Worm (Caenorhabditis elegans) whole organism, L4/young adult: ENCODE measurements around the gene F22B7.9.

Experiments
- W03F9.2 ChIP-seq: fragments of 150-350 bp; optimal IDR thresholded peaks from 2 replicates; lab custom pipeline; 2014; ENCODE audit warnings: missing biosample characterization, missing genetic modification characterization
- dao-5 ChIP-seq: sonication (generic microtip); optimal IDR thresholded peaks from 2 replicates; lab custom pipeline; 2016; ENCODE audit warnings: missing genotype, missing genetic modification characterization, moderate library complexity, missing compliant biosample characterization
- him-1 ChIP-seq: sonication (generic microtip); optimal IDR thresholded peaks from 2 replicates; lab custom pipeline; 2016; ENCODE audit warnings: missing genotype, missing genetic modification reagents, missing genetic modification characterization, missing compliant biosample characterization

ce11 chrIII:8628405-8628982 is 25.2 kb downstream of the F22B7.9 start, which contains the start of the genes polk-1 and gpr-1:
- TF ChIP-seq dao-5 (tag; lab: Kevin White, UChicago) = no peak
- TF ChIP-seq him-1 (tag; lab: Kevin White, UChicago) = no peak
- TF ChIP-seq W03F9.2 (tag; lab: Kevin White, UChicago) = no peak
